Worm (Caenorhabditis elegans) whole organism, mixed stage, embryonic: Measurements from ENCODE around the gene R148.8.

ENCODE experiments used
- elt-3 ChIP-seq: fragments of 150-350 bp; optimal IDR thresholded peaks from 2 replicates; lab custom pipeline; 2014; ENCODE audit warnings: missing biosample characterization, missing genetic modification characterization
- mep-1 ChIP-seq: fragments of 150-350 bp; optimal IDR thresholded peaks from 2 replicates; lab custom pipeline; 2017; ENCODE audit warnings: missing biosample characterization, missing genetic modification reagents, missing genetic modification characterization, inconsistent platforms
- nhr-237 ChIP-seq: fragments of 150-350 bp; optimal IDR thresholded peaks from 2 replicates; lab custom pipeline; 2014; ENCODE audit warnings: missing biosample characterization, missing genetic modification characterization
- nhr-76 ChIP-seq: sonication (generic microtip); optimal IDR thresholded peaks from 2 replicates; lab custom pipeline; 2017; ENCODE audit warnings: missing biosample characterization, missing genetic modification characterization
- unc-39 ChIP-seq: fragments of 150-350 bp; optimal IDR thresholded peaks from 2 replicates; lab custom pipeline; 2014; ENCODE audit warnings: missing biosample characterization, missing genetic modification characterization
- unc-62 ChIP-seq: fragments of 150-350 bp; optimal IDR thresholded peaks from 2 replicates; lab custom pipeline; 2014; ENCODE audit warnings: missing biosample characterization, missing genetic modification reagents, missing genetic modification characterization
- ztf-11 ChIP-seq: fragments of 150-350 bp; optimal IDR thresholded peaks from 2 replicates; lab custom pipeline; 2014; ENCODE audit warnings: missing biosample characterization, missing genetic modification characterization

DNA sequence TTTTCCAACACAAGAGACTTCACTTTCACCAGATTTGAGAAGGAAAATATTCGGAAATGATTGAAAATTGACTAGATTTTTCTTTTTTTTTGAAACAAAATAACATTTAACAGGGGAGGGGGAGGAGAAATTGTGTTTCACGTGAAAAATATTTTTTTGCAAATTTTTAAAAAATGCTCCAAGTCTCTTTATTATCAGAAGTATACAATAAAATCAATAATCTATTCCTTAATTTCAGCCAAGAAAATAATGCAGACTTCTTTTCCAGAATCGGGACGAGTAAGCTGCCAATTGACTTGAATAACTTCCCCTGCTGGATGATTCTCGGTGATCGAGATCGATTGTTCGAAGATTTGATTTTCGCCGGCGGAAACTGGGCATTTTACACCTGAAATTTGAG lies 7.0 kb downstream of the R148.8 start, which contains the start of gene R148.7:
- TF ChIP-seq unc-39 (no peak), unc-62 (GFP tag; lab: Kevin White, UChicago) (no peak), mep-1 (tag; lab: Kevin White, UChicago) (no peak), ztf-11 (tag; lab: Kevin White, UChicago) (no peak), elt-3 (tag; lab: Kevin White, UChicago) (no peak), nhr-76 (tag; lab: Kevin White, UChicago) (no peak), nhr-237 (tag; lab: Kevin White, UChicago) (no peak)
